Fruit fly (Drosophila melanogaster) whole organism, embryonic: ENCODE measurements around the gene Mrgn1.

Source experiments
- Awh ChIP-seq: fragments of 200-800 bp; sonication (Bioruptor generic); IDR thresholded peaks from 2 replicates; pipeline ENCODE4, ENCODE4 v1.3.6; 2022; ENCODE audit warnings: missing biosample characterization, missing genetic modification characterization
- B-H2 ChIP-seq: fragments of 200-800 bp; sonication (Bioruptor generic); optimal IDR thresholded peaks from 2 replicates; lab custom pipeline; 2018; ENCODE audit warnings: missing biosample characterization, mild to moderate bottlenecking, missing genetic modification characterization
- CG10321 ChIP-seq: fragments of 200-800 bp; sonication (Bioruptor generic); IDR thresholded peaks from 2 replicates; pipeline ENCODE4 v1.3.6; 2022; ENCODE audit warnings: missing biosample characterization, missing genetic modification characterization
- CG10462 ChIP-seq: fragments of 200-800 bp; sonication (Bioruptor generic); optimal IDR thresholded peaks from 2 replicates; lab custom pipeline; 2016; ENCODE audit warnings: missing biosample characterization, missing genetic modification characterization
- CG10565 ChIP-seq: fragments of 200-800 bp; sonication (Bioruptor generic); optimal IDR thresholded peaks from 3 replicates; lab custom pipeline; 2016; ENCODE audit warnings: missing biosample characterization, mild to moderate bottlenecking, missing genetic modification characterization
- CG11696 ChIP-seq: fragments of 200-800 bp; sonication (Bioruptor generic); IDR thresholded peaks from 2 replicates; pipeline ENCODE4 v1.3.6; 2022; ENCODE audit warnings: missing biosample characterization, missing genetic modification characterization
- CG12299 ChIP-seq: fragments of 200-800 bp; sonication (Bioruptor generic); optimal IDR thresholded peaks from 2 replicates; lab custom pipeline; 2018; ENCODE audit warnings: missing biosample characterization, mild to moderate bottlenecking, missing genetic modification characterization
- CG12769 ChIP-seq: fragments of 200-800 bp; sonication (Bioruptor generic); optimal IDR thresholded peaks from 2 replicates; lab custom pipeline; 2019; ENCODE audit warnings: missing biosample characterization, mild to moderate bottlenecking, missing genetic modification characterization, moderate library complexity
- CG12942 ChIP-seq: fragments of 200-800 bp; sonication (Bioruptor generic); optimal IDR thresholded peaks from 3 replicates; lab custom pipeline; 2016; ENCODE audit warnings: missing biosample characterization, missing genetic modification characterization
- CG14441 ChIP-seq: fragments of 200-800 bp; sonication (Bioruptor generic); IDR thresholded peaks from 2 replicates; pipeline ENCODE4 v1.3.6; 2022; ENCODE audit warnings: missing biosample characterization, missing genetic modification characterization
- CG15011 ChIP-seq: fragments of 200-800 bp; sonication (Bioruptor generic); optimal IDR thresholded peaks from 3 replicates; lab custom pipeline; 2018; ENCODE audit warnings: missing biosample characterization, mild to moderate bottlenecking, missing genetic modification characterization
- CG17802 ChIP-seq: fragments of 200-800 bp; sonication (Bioruptor generic); optimal IDR thresholded peaks from 2 replicates; lab custom pipeline; 2018; ENCODE audit warnings: missing biosample characterization, mild to moderate bottlenecking, missing genetic modification characterization, moderate library complexity
- CG1832 ChIP-seq: fragments of 200-800 bp; sonication (Bioruptor generic); optimal IDR thresholded peaks from 2 replicates; lab custom pipeline; 2017; ENCODE audit warnings: missing biosample characterization, mild to moderate bottlenecking, missing genetic modification characterization, inconsistent platforms
- CG18476 ChIP-seq: fragments of 200-800 bp; sonication (Bioruptor generic); optimal IDR thresholded peaks from 2 replicates; lab custom pipeline; 2016; ENCODE audit warnings: missing biosample characterization, mild to moderate bottlenecking, missing genetic modification characterization
- CG3407 ChIP-seq: fragments of 200-800 bp; sonication (Bioruptor generic); optimal IDR thresholded peaks from 2 replicates; lab custom pipeline; 2018; ENCODE audit warnings: missing biosample characterization, mild to moderate bottlenecking, missing genetic modification characterization
- CG3726 ChIP-seq: fragments of 200-800 bp; sonication (Bioruptor generic); IDR thresholded peaks from 3 replicates; pipeline ENCODE4, ENCODE4 v1.3.6; 2022; ENCODE audit warnings: missing biosample characterization, missing genetic modification characterization
- CG42726 ChIP-seq: fragments of 200-800 bp; sonication (Bioruptor generic); IDR thresholded peaks from 2 replicates; pipeline ENCODE4 v1.3.6; 2022; ENCODE audit warnings: missing biosample characterization, missing genetic modification characterization; ENCODE audit not compliant: partially characterized antibody
- CG5180 ChIP-seq: fragments of 200-800 bp; sonication (Bioruptor generic); optimal IDR thresholded peaks from 3 replicates; lab custom pipeline; 2017; ENCODE audit warnings: missing biosample characterization, missing genetic modification characterization, mild to moderate bottlenecking, moderate library complexity, missing genetic modification reagents
- CG6683 ChIP-seq: fragments of 200-800 bp; sonication (Bioruptor generic); optimal IDR thresholded peaks from 2 replicates; lab custom pipeline; 2017; ENCODE audit warnings: missing biosample characterization, mild to moderate bottlenecking, missing genetic modification characterization, missing genetic modification reagents
- CG6765 ChIP-seq: fragments of 200-800 bp; sonication (Bioruptor generic); optimal IDR thresholded peaks from 3 replicates; lab custom pipeline; 2017; ENCODE audit warnings: missing biosample characterization, mild to moderate bottlenecking, missing genetic modification characterization
- CG6854 ChIP-seq: fragments of 200-800 bp; sonication (Bioruptor generic); optimal IDR thresholded peaks from 3 replicates; lab custom pipeline; 2017; ENCODE audit warnings: missing biosample characterization, mild to moderate bottlenecking, missing genetic modification characterization
- CG7786 ChIP-seq: fragments of 200-800 bp; sonication (Bioruptor generic); optimal IDR thresholded peaks from 2 replicates; lab custom pipeline; 2016; ENCODE audit warnings: missing biosample characterization, missing genetic modification characterization
- Fer1 ChIP-seq: fragments of 200-800 bp; sonication (Bioruptor generic); optimal IDR thresholded peaks from 2 replicates; lab custom pipeline; 2017; ENCODE audit warnings: missing biosample characterization, mild to moderate bottlenecking, missing genetic modification characterization
- GATAe ChIP-seq: fragments of 200-800 bp; sonication (Bioruptor generic); conservative IDR thresholded peaks from 2 replicates; pipeline ENCODE4 v1.3.6; 2022; ENCODE audit warnings: missing biosample characterization, missing genetic modification characterization
- HmgZ ChIP-seq: fragments of 200-800 bp; sonication (Bioruptor generic); optimal IDR thresholded peaks from 2 replicates; lab custom pipeline; 2018; ENCODE audit warnings: missing biosample characterization, mild to moderate bottlenecking, missing genetic modification characterization
- Lpt ChIP-seq: fragments of >200 bp; optimal IDR thresholded peaks from 2 replicates; lab custom pipeline; 2018; ENCODE audit warnings: missing biosample characterization, missing genetic modification characterization
- MBD-R2 ChIP-seq: fragments of 200-800 bp; sonication (Bioruptor generic); IDR thresholded peaks from 2 replicates; pipeline ENCODE4 v1.3.6; 2022; ENCODE audit warnings: missing biosample characterization, missing genetic modification characterization
- Mrtf ChIP-seq: fragments of 200-800 bp; sonication (Bioruptor generic); IDR thresholded peaks from 3 replicates; pipeline ENCODE4 v1.3.6; 2022; ENCODE audit warnings: missing biosample characterization, missing genetic modification characterization
- Nf-YA ChIP-seq: fragments of 200-800 bp; sonication (Bioruptor generic); IDR thresholded peaks from 2 replicates; pipeline ENCODE4 v1.3.6; 2022; ENCODE audit warnings: missing biosample characterization, missing genetic modification characterization
- Optix ChIP-seq: fragments of 200-800 bp; sonication (Bioruptor generic); IDR thresholded peaks from 3 replicates; pipeline ENCODE4 v1.3.6; 2022; ENCODE audit warnings: missing biosample characterization, missing genetic modification characterization
- Poxn ChIP-seq: fragments of 200-800 bp; sonication (Bioruptor generic); IDR thresholded peaks from 2 replicates; pipeline ENCODE4 v1.3.6; 2022; ENCODE audit warnings: missing biosample characterization, missing genetic modification characterization
- Taf1 ChIP-seq: fragments of 200-800 bp; sonication (Bioruptor generic); IDR thresholded peaks from 2 replicates; pipeline ENCODE4 v1.3.6; 2022; ENCODE audit warnings: missing biosample characterization, missing genetic modification characterization
- Usf ChIP-seq: fragments of 200-800 bp; sonication (Bioruptor generic); optimal IDR thresholded peaks from 2 replicates; lab custom pipeline; 2017; ENCODE audit warnings: missing genotype, missing biosample characterization, missing genetic modification characterization
- abd-A ChIP-seq: fragments of 200-800 bp; sonication (Bioruptor generic); optimal IDR thresholded peaks from 3 replicates; lab custom pipeline; 2019; ENCODE audit warnings: missing biosample characterization, mild to moderate bottlenecking, missing genetic modification characterization, moderate library complexity
- amos ChIP-seq: fragments of 200-800 bp; sonication (Bioruptor generic); IDR thresholded peaks from 2 replicates; pipeline ENCODE4 v1.3.6; 2022; ENCODE audit warnings: missing biosample characterization, missing genetic modification characterization; ENCODE audit not compliant: partially characterized antibody
- ato ChIP-seq: fragments of 200-800 bp; sonication (Bioruptor generic); IDR thresholded peaks from 2 replicates; pipeline ENCODE4 v1.3.6; 2022; ENCODE audit warnings: missing biosample characterization, missing genetic modification characterization; ENCODE audit not compliant: partially characterized antibody
- cad ChIP-seq: fragments of >200 bp; optimal IDR thresholded peaks from 2 replicates; lab custom pipeline; 2017; ENCODE audit warnings: missing biosample characterization, missing genetic modification characterization
- chn ChIP-seq: fragments of 200-800 bp; sonication (Bioruptor generic); optimal IDR thresholded peaks from 2 replicates; lab custom pipeline; 2016; ENCODE audit warnings: missing biosample characterization, missing genetic modification characterization
- gem ChIP-seq: fragments of 200-800 bp; sonication (Bioruptor generic); optimal IDR thresholded peaks from 2 replicates; lab custom pipeline; 2019; ENCODE audit warnings: missing biosample characterization, mild to moderate bottlenecking, missing genetic modification characterization, moderate library complexity
- klu ChIP-seq: fragments of 200-800 bp; sonication (Bioruptor generic); IDR thresholded peaks from 2 replicates; pipeline ENCODE4 v1.3.6; 2022; ENCODE audit warnings: missing biosample characterization, missing genetic modification characterization
- knrl ChIP-seq: fragments of 200-800 bp; sonication (Bioruptor generic); IDR thresholded peaks from 3 replicates; pipeline ENCODE4 v1.3.6; 2022; ENCODE audit warnings: missing biosample characterization, missing genetic modification characterization; ENCODE audit not compliant: partially characterized antibody
- nmo ChIP-seq: fragments of 200-800 bp; sonication (Bioruptor generic); optimal IDR thresholded peaks from 2 replicates; lab custom pipeline; 2018; ENCODE audit warnings: missing biosample characterization, mild to moderate bottlenecking, missing genetic modification characterization, moderate library complexity
- pb ChIP-seq: fragments of 200-800 bp; sonication (Bioruptor generic); optimal IDR thresholded peaks from 3 replicates; lab custom pipeline; 2016; ENCODE audit warnings: missing biosample characterization, missing genetic modification characterization
- pros ChIP-seq: fragments of 200-800 bp; sonication (Bioruptor generic); optimal IDR thresholded peaks from 3 replicates; lab custom pipeline; 2019; ENCODE audit warnings: missing biosample characterization, mild to moderate bottlenecking, missing genetic modification characterization, moderate library complexity
- pzg ChIP-seq: fragments of 200-800 bp; sonication (Bioruptor generic); optimal IDR thresholded peaks from 3 replicates; lab custom pipeline; 2018; ENCODE audit warnings: missing biosample characterization, mild to moderate bottlenecking, missing genetic modification characterization, moderate library complexity
- rib ChIP-seq: fragments of 200-800 bp; sonication (Bioruptor generic); IDR thresholded peaks from 2 replicates; pipeline ENCODE4 v1.3.6; 2022; ENCODE audit warnings: missing biosample characterization, missing genetic modification characterization
- row ChIP-seq: fragments of 200-800 bp; sonication (Bioruptor generic); IDR thresholded peaks from 3 replicates; pipeline ENCODE4 v1.3.6; 2022; ENCODE audit warnings: missing biosample characterization, missing genetic modification characterization
- tio ChIP-seq: fragments of 200-800 bp; sonication (Bioruptor generic); optimal IDR thresholded peaks from 2 replicates; lab custom pipeline; 2017; ENCODE audit warnings: missing biosample characterization, missing genetic modification characterization, inconsistent platforms
- yki ChIP-seq: fragments of >200 bp; optimal IDR thresholded peaks from 3 replicates; lab custom pipeline; 2018
- zfh2 ChIP-seq: fragments of 200-800 bp; sonication (Bioruptor generic); optimal IDR thresholded peaks from 2 replicates; lab custom pipeline; 2016; ENCODE audit warnings: missing biosample characterization, missing genetic modification characterization

Gene Mrgn1

dm6 chrX:13677970-13678490 is 43.7 kb downstream of the Mrgn1 start (continued):
- no peak for TF ChIP-seq B-H2
- no peak for TF ChIP-seq CG12769 (tag; lab: Kevin White, UChicago)
- peak; percentile 25; the same call in 1 of the 2 replicates for TF ChIP-seq GATAe
- TF ChIP-seq CG3407 (GFP tag; lab: Kevin White, UChicago): no peak
- no peak for TF ChIP-seq CG12299

dm6 chrX:13676458-13676944 is 45.3 kb downstream of the Mrgn1 start, which contains the start of gene CG11162:
Gene CG11162, plus strand, starts transcription at chrX:13676894.
- TF ChIP-seq yki (lab: Kevin White, UChicago) (no peak), zfh2 (GFP tag; lab: Kevin White, UChicago) (peak; percentile 49), CG5180 (no peak), Poxn (GFP tag; lab: Robert Waterston, UW) (no peak), chn (GFP tag; lab: Kevin White, UChicago) (no peak), MBD-R2 (GFP tag; lab: Robert Waterston, UW) (no peak), CG10321 (GFP tag; lab: Robert Waterston, UW) (no peak), pros (GFP tag; lab: Kevin White, UChicago) (no peak), nmo (GFP tag; lab: Kevin White, UChicago) (no peak), gem (peak; percentile 40), CG10462 (no peak), CG6765 (GFP tag; lab: Kevin White, UChicago) (no peak), amos (GFP tag; lab: Robert Waterston, UW) (no peak), klu (GFP tag; lab: Robert Waterston, UW) (no peak), Mrtf (GFP tag; lab: Robert Waterston, UW) (no peak), Fer1 (peak; percentile 63), knrl (GFP tag; lab: Robert Waterston, UW) (no peak), CG6854 (GFP tag; lab: Kevin White, UChicago) (no peak), CG6683 (GFP tag; lab: Kevin White, UChicago) (no peak), CG14441 (no peak), CG7786 (GFP tag; lab: Kevin White, UChicago) (peak; percentile 28), Optix (GFP tag; lab: Robert Waterston, UW) (no peak), CG42726 (GFP tag; lab: Robert Waterston, UW) (no peak), CG15011 (GFP tag; lab: Kevin White, UChicago) (peak; percentile 26), pb (GFP tag; lab: Kevin White, UChicago) (no peak), ato (GFP tag; lab: Robert Waterston, UW) (no peak), CG10565 (GFP tag; lab: Kevin White, UChicago) (no peak), CG17802 (no peak), rib (GFP tag; lab: Robert Waterston, UW) (no peak), row (GFP tag; lab: Robert Waterston, UW) (no peak), CG11696 (no peak), Taf1 (GFP tag; lab: Robert Waterston, UW) (no peak), CG1832 (no peak), cad (GFP tag; lab: Kevin White, UChicago) (no peak), CG3726 (no peak), HmgZ (tag; lab: Kevin White, UChicago) (peak; percentile 3), abd-A (tag; lab: Kevin White, UChicago) (no peak), Awh (GFP tag; lab: Robert Waterston, UW) (no peak), CG12942 (GFP tag; lab: Kevin White, UChicago) (no peak), tio (GFP tag; lab: Kevin White, UChicago) (no peak), CG18476 (GFP tag; lab: Kevin White, UChicago) (no peak), pzg (GFP tag; lab: Kevin White, UChicago) (no peak), CG12299 (no peak), Lpt (GFP tag; lab: Kevin White, UChicago) (no peak), Usf (peak; percentile 29), Nf-YA (GFP tag; lab: Robert Waterston, UW) (no peak)
